Worm (Caenorhabditis elegans) whole organism, young adult: ENCODE results near the gene gpla-1.

Experiments used
- F52B5.7 ChIP-seq: sonication (generic microtip); optimal IDR thresholded peaks from 2 replicates; lab custom pipeline; 2016; ENCODE audit warnings: mild to moderate bottlenecking, missing genetic modification characterization, missing compliant biosample characterization
- ceh-27 ChIP-seq: fragments of 200-800 bp; sonication (Bioruptor generic); optimal IDR thresholded peaks from 2 replicates; lab custom pipeline; 2018; ENCODE audit warnings: mild to moderate bottlenecking, missing genetic modification characterization, moderate library complexity, missing compliant biosample characterization
- ceh-91 ChIP-seq: fragments of 200-800 bp; sonication (Bioruptor generic); IDR thresholded peaks from 2 replicates; pipeline ENCODE4 v1.3.6; 2022; ENCODE audit warnings: missing genetic modification reagents, missing genetic modification characterization, missing compliant biosample characterization
- dpff-1 ChIP-seq: sonication (generic microtip); optimal IDR thresholded peaks from 2 replicates; lab custom pipeline; 2017; ENCODE audit warnings: mild to moderate bottlenecking, missing genetic modification characterization, missing compliant biosample characterization
- fkh-3 ChIP-seq: sonication (generic microtip); optimal IDR thresholded peaks from 2 replicates; lab custom pipeline; 2016; ENCODE audit warnings: mild to moderate bottlenecking, missing genetic modification characterization, missing compliant biosample characterization
- let-526 ChIP-seq: fragments of 200-800 bp; sonication (Bioruptor generic); IDR thresholded peaks from 2 replicates; pipeline ENCODE4 v1.3.6; 2022; ENCODE audit warnings: missing genetic modification reagents, missing genetic modification characterization, missing compliant biosample characterization
- lin-54 ChIP-seq: fragments of 200-800 bp; sonication (Bioruptor generic); optimal IDR thresholded peaks from 2 replicates; lab custom pipeline; 2018; ENCODE audit warnings: mild to moderate bottlenecking, missing genetic modification characterization, missing compliant biosample characterization
- nhr-90 ChIP-seq: sonication (generic microtip); optimal IDR thresholded peaks from 2 replicates; lab custom pipeline; 2016; ENCODE audit warnings: missing genotype, mild to moderate bottlenecking, missing genetic modification characterization, missing compliant biosample characterization
- pha-4 ChIP-seq: fragments of 150-350 bp; sonication (generic microtip); optimal IDR thresholded peaks from 2 replicates; lab custom pipeline; 2014; ENCODE audit warnings: missing biosample characterization, missing genetic modification reagents, missing genetic modification characterization
- rcor-1 ChIP-seq: fragments of 200-800 bp; sonication (Bioruptor generic); IDR thresholded peaks from 2 replicates; pipeline ENCODE4 v1.3.6; 2022; ENCODE audit warnings: missing genetic modification reagents, missing genetic modification characterization, missing compliant biosample characterization
- tlf-1 ChIP-seq: fragments of 200-800 bp; sonication (Bioruptor generic); optimal IDR thresholded peaks from 2 replicates; lab custom pipeline; 2018; ENCODE audit warnings: mild to moderate bottlenecking, missing genetic modification characterization, missing compliant biosample characterization
- ztf-6 ChIP-seq: fragments of 200-800 bp; sonication (Bioruptor generic); IDR thresholded peaks from 2 replicates; pipeline ENCODE4 v1.3.6; 2022; ENCODE audit warnings: missing genetic modification reagents, missing genetic modification characterization, missing compliant biosample characterization

DNA sequence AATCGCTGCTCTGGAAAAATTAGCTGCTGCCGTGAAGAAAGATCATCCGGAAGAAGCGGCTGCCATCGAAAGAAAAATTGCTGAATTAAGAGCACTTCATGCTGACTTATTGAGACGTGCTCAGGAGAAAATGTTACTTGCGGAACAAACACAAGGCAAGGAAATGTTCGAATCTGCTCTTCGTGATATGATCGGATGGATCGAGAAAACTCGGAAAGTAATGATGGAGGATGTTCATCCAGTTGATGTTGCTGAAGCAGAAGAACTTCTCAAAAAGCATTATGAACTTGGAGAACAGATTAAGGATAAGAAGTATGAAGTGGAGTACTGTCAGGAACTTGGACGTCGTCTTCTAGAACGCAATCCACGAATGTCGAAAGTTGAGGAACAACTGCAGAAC lies 31.6 kb downstream of the gpla-1 start:
- no peak for TF ChIP-seq ceh-91
- no peak for TF ChIP-seq dpff-1
- TF ChIP-seq F52B5.7 (tag; lab: Kevin White, UChicago), result no peak
- no peak for TF ChIP-seq ztf-6
- no peak for TF ChIP-seq pha-4
- TF ChIP-seq fkh-3, result no peak
- TF ChIP-seq rcor-1, result no peak
- no peak for TF ChIP-seq ceh-27 (GFP tag; lab: Kevin White, UChicago)
- no peak for TF ChIP-seq nhr-90 (tag; lab: Kevin White, UChicago)
- TF ChIP-seq lin-54 (GFP tag; lab: Kevin White, UChicago), result no peak
- TF ChIP-seq tlf-1 (GFP tag; lab: Kevin White, UChicago), result no peak
- no peak for TF ChIP-seq let-526
